Fruit fly (Drosophila melanogaster) S2 (cell line): ENCODE measurements around the gene CG46281.

Experiments used
- CG8478 ChIP-seq: fragments of >200 bp; optimal IDR thresholded peaks from 2 replicates; lab custom pipeline; 2018
- CTCF ChIP-seq, 2 experiments: fragments of >200 bp; optimal IDR thresholded peaks; 2 replicates each; lab custom pipeline; 2018

dm6 chr3R:13068022-13068421 lies 37.9 kb upstream of the CG46281 start:
- TF ChIP-seq CG8478 (lab: Kevin White, UChicago) = no peak
- TF ChIP-seq CTCF (optimal IDR thresholded peaks at IDR 0.05; lab: Kevin White, UChicago) = no peak
